Fruit fly (Drosophila melanogaster): Measurements from ENCODE around the gene Der-1.

The Der-1 gene

dm6 chr2L:1986343-1987280 lies 12.9 kb downstream of the Der-1 start (continued):
- TF ChIP-seq CG12744 (GFP tag; optimal IDR thresholded peaks at IDR 0.05) (no peak), grn (GFP tag; optimal IDR thresholded peaks at IDR 0.05) (peak; percentile 89), Lpt (GFP tag; optimal IDR thresholded peaks at IDR 0.05) (no peak), shn (GFP tag; optimal IDR thresholded peaks at IDR 0.05) (peak; percentile 6), Nf-YA (GFP tag; IDR thresholded peaks at IDR 0.05) (no peak), CG10462 (GFP tag; optimal IDR thresholded peaks at IDR 0.05) (no peak), Ravus (GFP tag; IDR thresholded peaks at IDR 0.05) (no peak), CG15696 (tag; optimal IDR thresholded peaks at IDR 0.05) (no peak), CG2116 (GFP tag; optimal IDR thresholded peaks at IDR 0.05) (no peak), Hand (GFP tag; optimal IDR thresholded peaks at IDR 0.05) (peak; percentile 42), dmrt11E (tag; optimal IDR thresholded peaks at IDR 0.05) (no peak), TFAM (GFP tag; optimal IDR thresholded peaks at IDR 0.05) (no peak), CG8089 (GFP tag; optimal IDR thresholded peaks at IDR 0.05) (no peak), E2f1 (GFP tag; IDR thresholded peaks at IDR 0.05) (peak; percentile 23; the same call in 1 of the 2 replicates), Hr78 (GFP tag; optimal IDR thresholded peaks at IDR 0.05) (peak in 1 of 2 experiments; percentile 94), CG4617 (GFP tag; optimal IDR thresholded peaks at IDR 0.05; ENCODE audit: borderline replicate concordance) (no peak), CG8765 (GFP tag; IDR thresholded peaks at IDR 0.05) (no peak), Rx (GFP tag; IDR thresholded peaks at IDR 0.05) (no peak; the same call in 1 of the 2 replicates), Kr (GFP tag; optimal IDR thresholded peaks at IDR 0.05) (no peak), Ets65A (GFP tag) (peak; percentile 72), CG17328 (GFP tag; IDR thresholded peaks at IDR 0.05) (0 out of 2 replicates have a peak, but pooled peaks have one; percentile 32), usp (GFP tag; optimal IDR thresholded peaks at IDR 0.05) (no peak), CG11398 (GFP tag; optimal IDR thresholded peaks at IDR 0.05) (no peak), Mad (GFP tag; optimal IDR thresholded peaks at IDR 0.05) (peak; percentile 33), stc (GFP tag; IDR thresholded peaks at IDR 0.05) (no peak), vnd (GFP tag; IDR thresholded peaks at IDR 0.05; ENCODE audit: partially characterized antibody) (no peak), CG18764 (GFP tag; optimal IDR thresholded peaks at IDR 0.05) (no peak), ranshi (GFP tag; IDR thresholded peaks at IDR 0.05) (0 out of 2 replicates have a peak, but pooled peaks have one; percentile 24), eve (GFP tag; optimal IDR thresholded peaks at IDR 0.05) (no peak), CG32772 (GFP tag; IDR thresholded peaks at IDR 0.05) (peak; percentile 20; the same call in 1 of the 2 replicates), cas (GFP tag; IDR thresholded peaks at IDR 0.05) (no peak), slou (GFP tag; optimal IDR thresholded peaks at IDR 0.05) (no peak), CG5180 (GFP tag; optimal IDR thresholded peaks at IDR 0.05) (no peak), Deaf1 (tag; optimal IDR thresholded peaks at IDR 0.05) (peak; percentile 25), B-H2 (GFP tag; optimal IDR thresholded peaks at IDR 0.05) (peak; percentile 33), chinmo (GFP tag; IDR thresholded peaks at IDR 0.05; ENCODE audit: partially characterized antibody) (no peak), hb (GFP tag; IDR thresholded peaks at IDR 0.05; ENCODE audit: partially characterized antibody) (no peak), Sox100B (GFP tag; optimal IDR thresholded peaks at IDR 0.05) (peak; percentile 11), insv (GFP tag; optimal IDR thresholded peaks at IDR 0.05) (no peak), az2 (GFP tag; optimal IDR thresholded peaks at IDR 0.05) (peak; percentile 19), HLH54F (GFP tag; optimal IDR thresholded peaks at IDR 0.05) (peak; percentile 37), D19A (tag; optimal IDR thresholded peaks at IDR 0.05) (peak; percentile 42), Gug (GFP tag; IDR thresholded peaks at IDR 0.05) (peak; percentile 62; the same call in 1 of the 4 replicates), pum (GFP tag; optimal IDR thresholded peaks at IDR 0.05) (no peak), sd (tag; optimal IDR thresholded peaks at IDR 0.05) (peak; percentile 17), trem (tag; optimal IDR thresholded peaks at IDR 0.05) (no peak), Poxn (GFP tag; IDR thresholded peaks at IDR 0.05) (no peak), CG9609 (GFP tag; optimal IDR thresholded peaks at IDR 0.05) (peak; percentile 58), CG3838 (GFP tag; optimal IDR thresholded peaks at IDR 0.05) (no peak)

All from whole organism, embryonic.